Worm (Caenorhabditis elegans): Measurements from ENCODE around the gene tag-278.

ce11 chrX:3696603-3697002 lies 7.6 kb upstream of the tag-278 start, which contains the start of gene C01C4.3:
- TF ChIP-seq vab-7 (GFP tag; IDR thresholded peaks at IDR 0.05): no peak
- TF ChIP-seq zag-1 (tag; optimal IDR thresholded peaks at IDR 0.05): no peak
- TF ChIP-seq pqm-1 (tag; optimal IDR thresholded peaks at IDR 0.05): no peak
- no peak for TF ChIP-seq nhr-11 (tag; optimal IDR thresholded peaks at IDR 0.05)
- TF ChIP-seq lsy-2 (tag; optimal IDR thresholded peaks at IDR 0.05): no peak
